Worm (Caenorhabditis elegans) whole organism, L4/young adult: Measurements from ENCODE around the gene ubq-2.

ENCODE experiments used
- dao-5 ChIP-seq: sonication (generic microtip); optimal IDR thresholded peaks from 2 replicates; lab custom pipeline; 2016; ENCODE audit warnings: missing genotype, missing genetic modification characterization, moderate library complexity, missing compliant biosample characterization
- him-1 ChIP-seq: sonication (generic microtip); optimal IDR thresholded peaks from 2 replicates; lab custom pipeline; 2016; ENCODE audit warnings: missing genotype, missing genetic modification reagents, missing genetic modification characterization, missing compliant biosample characterization

DNA sequence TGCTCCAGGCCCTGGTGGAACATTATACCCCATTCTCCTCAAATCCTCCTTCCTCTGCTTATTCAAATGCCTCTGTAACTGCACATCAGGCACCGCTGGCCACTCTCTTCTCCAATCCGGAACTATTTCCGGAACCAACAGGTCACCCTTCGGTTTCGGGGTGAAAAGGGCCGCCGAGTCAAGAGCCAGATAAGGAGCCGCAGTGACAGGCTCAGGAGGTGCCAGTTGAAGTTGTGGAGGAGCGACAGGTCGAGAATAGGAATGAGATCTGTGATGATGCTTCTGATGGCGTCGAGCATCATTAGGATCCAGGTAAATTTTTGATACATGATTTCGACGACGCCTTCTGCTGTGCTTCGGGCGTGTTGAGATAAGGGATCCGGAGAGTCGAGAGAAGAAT lies 19.9 kb upstream of the ubq-2 start:
- TF ChIP-seq dao-5 = no peak
- TF ChIP-seq him-1 = no peak
